Worm (Caenorhabditis elegans): ENCODE results near the gene srbc-25.

- TF ChIP-seq ceh-9 (tag; optimal IDR thresholded peaks at IDR 0.05) (no peak), nhr-12 (tag; optimal IDR thresholded peaks at IDR 0.05) (no peak), nhr-28 (tag; optimal IDR thresholded peaks at IDR 0.05) (no peak), egl-27 (tag; optimal IDR thresholded peaks at IDR 0.05) (no peak), eor-1 (tag; optimal IDR thresholded peaks at IDR 0.05) (no peak), lsy-12 (tag; optimal IDR thresholded peaks at IDR 0.05) (no peak), nhr-237 (tag; optimal IDR thresholded peaks at IDR 0.05) (no peak), nhr-23 (tag; optimal IDR thresholded peaks at IDR 0.05) (no peak)
These were observed 18.4 kb upstream of the srbc-25 start, which contains the start of gene F40D4.17 for ce11 chrV:17155384-17155858.
